Fruit fly (Drosophila melanogaster) whole organism, embryonic: ENCODE results near the gene mRpS18B.

ENCODE experiments used
- B-H2 ChIP-seq: fragments of 200-800 bp; sonication (Bioruptor generic); optimal IDR thresholded peaks from 2 replicates; lab custom pipeline; 2018; ENCODE audit warnings: missing biosample characterization, mild to moderate bottlenecking, missing genetic modification characterization
- CG10321 ChIP-seq: fragments of 200-800 bp; sonication (Bioruptor generic); IDR thresholded peaks from 2 replicates; pipeline ENCODE4 v1.3.6; 2022; ENCODE audit warnings: missing biosample characterization, missing genetic modification characterization
- CG11398 ChIP-seq: fragments of 200-800 bp; sonication (Bioruptor generic); optimal IDR thresholded peaks from 2 replicates; lab custom pipeline; 2016; ENCODE audit warnings: missing biosample characterization, missing genetic modification characterization
- CG11456 ChIP-seq: fragments of 200-800 bp; sonication (Bioruptor generic); IDR thresholded peaks from 3 replicates; pipeline ENCODE4 v1.3.6; 2022; ENCODE audit warnings: missing biosample characterization, missing genetic modification characterization
- CG12219 ChIP-seq: fragments of 200-800 bp; sonication (Bioruptor generic); optimal IDR thresholded peaks from 3 replicates; lab custom pipeline; 2018; ENCODE audit warnings: missing biosample characterization, mild to moderate bottlenecking, missing genetic modification characterization
- CG14667 ChIP-seq: fragments of 200-800 bp; sonication (Bioruptor generic); IDR thresholded peaks from 2 replicates; pipeline ENCODE4 v1.3.6; 2022; ENCODE audit warnings: missing biosample characterization, missing genetic modification characterization
- CG14965 ChIP-seq: fragments of 200-800 bp; sonication (Bioruptor generic); optimal IDR thresholded peaks from 2 replicates; lab custom pipeline; 2016; ENCODE audit warnings: missing biosample characterization, missing genetic modification characterization, borderline replicate concordance
- CG15269 ChIP-seq: fragments of 200-800 bp; sonication (Bioruptor generic); optimal IDR thresholded peaks from 2 replicates; lab custom pipeline; 2018; ENCODE audit warnings: missing biosample characterization, mild to moderate bottlenecking, missing genetic modification characterization, moderate library complexity
- CG15479 ChIP-seq: fragments of 200-800 bp; sonication (Bioruptor generic); optimal IDR thresholded peaks from 3 replicates; lab custom pipeline; 2019; ENCODE audit warnings: missing biosample characterization, mild to moderate bottlenecking, missing genetic modification characterization, moderate library complexity
- CG16813 ChIP-seq: fragments of 200-800 bp; sonication (Bioruptor generic); IDR thresholded peaks from 3 replicates; pipeline ENCODE4 v1.3.6; 2022; ENCODE audit warnings: missing biosample characterization, missing genetic modification characterization; ENCODE audit not compliant: partially characterized antibody
- CG17328 ChIP-seq: fragments of 200-800 bp; sonication (Bioruptor generic); IDR thresholded peaks from 2 replicates; pipeline ENCODE4 v1.3.6; 2022; ENCODE audit warnings: missing biosample characterization, missing genetic modification characterization
- CG18476 ChIP-seq: fragments of 200-800 bp; sonication (Bioruptor generic); optimal IDR thresholded peaks from 2 replicates; lab custom pipeline; 2016; ENCODE audit warnings: missing biosample characterization, mild to moderate bottlenecking, missing genetic modification characterization
- CG2678 ChIP-seq: fragments of 200-800 bp; sonication (Bioruptor generic); optimal IDR thresholded peaks from 3 replicates; lab custom pipeline; 2019; ENCODE audit warnings: missing biosample characterization, mild to moderate bottlenecking, missing genetic modification characterization, moderate library complexity
- CG32767 ChIP-seq: fragments of 200-800 bp; sonication (Bioruptor generic); IDR thresholded peaks from 2 replicates; pipeline ENCODE4 v1.3.6; 2022; ENCODE audit warnings: missing biosample characterization, missing genetic modification characterization
- CG4424 ChIP-seq: fragments of 200-800 bp; sonication (Bioruptor generic); optimal IDR thresholded peaks from 3 replicates; lab custom pipeline; 2016; ENCODE audit warnings: missing biosample characterization, missing genetic modification characterization
- CG6254 ChIP-seq: fragments of 200-800 bp; sonication (Bioruptor generic); optimal IDR thresholded peaks from 3 replicates; lab custom pipeline; 2017; ENCODE audit warnings: mild to moderate bottlenecking, missing biosample characterization, missing genetic modification reagents, missing genetic modification characterization
- CG8281 ChIP-seq: fragments of 200-800 bp; sonication (Bioruptor generic); optimal IDR thresholded peaks from 2 replicates; lab custom pipeline; 2018; ENCODE audit warnings: missing biosample characterization, mild to moderate bottlenecking, missing genetic modification characterization, moderate library complexity
- CrebB ChIP-seq: fragments of 200-800 bp; sonication (Bioruptor generic); optimal IDR thresholded peaks from 3 replicates; lab custom pipeline; 2018; ENCODE audit warnings: missing biosample characterization, mild to moderate bottlenecking, missing genetic modification characterization
- D ChIP-seq, 2 experiments: fragments of 200-800 bp in 1 of 2; fragments of >200 bp in 1 of 2; sonication (Bioruptor generic) in 1 of 2; optimal IDR thresholded peaks; 2 replicates in 1 of 2; 3 replicates in 1 of 2; lab custom pipeline; 2017; ENCODE audit warnings: mild to moderate bottlenecking in 1 of 2, missing biosample characterization in 1 of 2, missing genetic modification characterization in 1 of 2, missing genetic modification reagents in 1 of 2
- Eip74EF ChIP-seq, 2 experiments: fragments of 200-800 bp in 1 of 2; fragments of >200 bp in 1 of 2; sonication (Bioruptor generic) in 1 of 2; optimal IDR thresholded peaks; 2 replicates each; lab custom pipeline; 2017 to 2019; ENCODE audit warnings: missing biosample characterization in 2 of 2, missing genetic modification characterization in 2 of 2, mild to moderate bottlenecking in 1 of 2, moderate library complexity in 1 of 2
- GATAe ChIP-seq: fragments of 200-800 bp; sonication (Bioruptor generic); conservative IDR thresholded peaks from 2 replicates; pipeline ENCODE4 v1.3.6; 2022; ENCODE audit warnings: missing biosample characterization, missing genetic modification characterization
- Hey ChIP-seq: fragments of 200-800 bp; sonication (Bioruptor generic); optimal IDR thresholded peaks from 3 replicates; lab custom pipeline; 2018; ENCODE audit warnings: missing biosample characterization, mild to moderate bottlenecking, missing genetic modification characterization
- Hsf ChIP-seq: fragments of 200-800 bp; sonication (Bioruptor generic); optimal IDR thresholded peaks from 3 replicates; lab custom pipeline; 2016; ENCODE audit warnings: missing biosample characterization, missing genetic modification characterization
- Meics ChIP-seq: fragments of 200-800 bp; sonication (Bioruptor generic); optimal IDR thresholded peaks from 2 replicates; lab custom pipeline; 2017; ENCODE audit warnings: missing biosample characterization, mild to moderate bottlenecking, missing genetic modification characterization
- Myb ChIP-seq: fragments of 200-800 bp; sonication (Bioruptor generic); optimal IDR thresholded peaks from 2 replicates; lab custom pipeline; 2016; ENCODE audit warnings: missing biosample characterization, missing genetic modification characterization
- NfI ChIP-seq: fragments of 200-800 bp; sonication (Bioruptor generic); optimal IDR thresholded peaks from 3 replicates; lab custom pipeline; 2018; ENCODE audit warnings: missing biosample characterization, mild to moderate bottlenecking, missing genetic modification characterization, moderate library complexity
- Ptx1 ChIP-seq: fragments of 200-800 bp; sonication (Bioruptor generic); IDR thresholded peaks from 2 replicates; pipeline ENCODE4 v1.3.6; 2022; ENCODE audit warnings: missing biosample characterization, missing genetic modification characterization
- Rx ChIP-seq: fragments of 200-800 bp; sonication (Bioruptor generic); IDR thresholded peaks from 2 replicates; pipeline ENCODE4 v1.3.6; 2022; ENCODE audit warnings: missing biosample characterization, missing genetic modification characterization
- Ssrp ChIP-seq: fragments of 200-800 bp; sonication (Bioruptor generic); optimal IDR thresholded peaks from 2 replicates; lab custom pipeline; 2018; ENCODE audit warnings: missing biosample characterization, mild to moderate bottlenecking, missing genetic modification characterization, moderate library complexity
- ac ChIP-seq: fragments of 200-800 bp; sonication (Bioruptor generic); optimal IDR thresholded peaks from 3 replicates; lab custom pipeline; 2017; ENCODE audit warnings: missing biosample characterization, mild to moderate bottlenecking, missing genetic modification characterization
- bab2 ChIP-seq: fragments of 200-800 bp; sonication (Bioruptor generic); optimal IDR thresholded peaks from 2 replicates; lab custom pipeline; 2016; ENCODE audit warnings: missing biosample characterization, missing genetic modification characterization
- bowl ChIP-seq: fragments of 200-800 bp; sonication (Bioruptor generic); IDR thresholded peaks from 2 replicates; pipeline ENCODE4 v1.3.6; 2022; ENCODE audit warnings: missing biosample characterization, missing genetic modification characterization
- chn ChIP-seq: fragments of 200-800 bp; sonication (Bioruptor generic); optimal IDR thresholded peaks from 2 replicates; lab custom pipeline; 2016; ENCODE audit warnings: missing biosample characterization, missing genetic modification characterization
- emc ChIP-seq: fragments of 200-800 bp; sonication (Bioruptor generic); optimal IDR thresholded peaks from 2 replicates; lab custom pipeline; 2016; ENCODE audit warnings: missing biosample characterization, missing genetic modification characterization
- en ChIP-seq: fragments of 200-800 bp; sonication (Bioruptor generic); optimal IDR thresholded peaks from 2 replicates; lab custom pipeline; 2016; ENCODE audit warnings: missing biosample characterization, missing genetic modification characterization
- gce ChIP-seq: fragments of 200-800 bp; sonication (Bioruptor generic); IDR thresholded peaks from 3 replicates; pipeline ENCODE4 v1.3.6; 2022; ENCODE audit warnings: missing biosample characterization, missing genetic modification characterization
- gcm2 ChIP-seq: fragments of 200-800 bp; sonication (Bioruptor generic); optimal IDR thresholded peaks from 2 replicates; lab custom pipeline; 2016; ENCODE audit warnings: missing biosample characterization, missing genetic modification characterization
- klu ChIP-seq: fragments of 200-800 bp; sonication (Bioruptor generic); IDR thresholded peaks from 2 replicates; pipeline ENCODE4 v1.3.6; 2022; ENCODE audit warnings: missing biosample characterization, missing genetic modification characterization
- pum ChIP-seq: fragments of 200-800 bp; sonication (Bioruptor generic); optimal IDR thresholded peaks from 2 replicates; lab custom pipeline; 2016; ENCODE audit warnings: missing biosample characterization, missing genetic modification characterization
- sima ChIP-seq: fragments of 200-800 bp; sonication (Bioruptor generic); optimal IDR thresholded peaks from 2 replicates; lab custom pipeline; 2016; ENCODE audit warnings: missing biosample characterization, missing genetic modification characterization
- sna ChIP-seq: fragments of 200-800 bp; sonication (Bioruptor generic); IDR thresholded peaks from 2 replicates; pipeline ENCODE4 v1.3.6; 2022; ENCODE audit warnings: missing biosample characterization, missing genetic modification characterization; ENCODE audit not compliant: partially characterized antibody
- sob ChIP-seq: fragments of 200-800 bp; sonication (Bioruptor generic); IDR thresholded peaks from 2 replicates; pipeline ENCODE4 v1.3.6; 2022; ENCODE audit warnings: missing biosample characterization, missing genetic modification characterization
- sqz ChIP-seq: fragments of 200-800 bp; sonication (Bioruptor generic); optimal IDR thresholded peaks from 3 replicates; lab custom pipeline; 2018; ENCODE audit warnings: missing biosample characterization, mild to moderate bottlenecking, missing genetic modification characterization
- tio ChIP-seq: fragments of 200-800 bp; sonication (Bioruptor generic); optimal IDR thresholded peaks from 2 replicates; lab custom pipeline; 2017; ENCODE audit warnings: missing biosample characterization, missing genetic modification characterization, inconsistent platforms
- tup ChIP-seq: fragments of 200-800 bp; sonication (Bioruptor generic); optimal IDR thresholded peaks from 2 replicates; lab custom pipeline; 2016; ENCODE audit warnings: missing biosample characterization, mild to moderate bottlenecking, missing genetic modification characterization, moderate library complexity
- tx ChIP-seq: fragments of 200-800 bp; sonication (Bioruptor generic); optimal IDR thresholded peaks from 2 replicates; lab custom pipeline; 2016; ENCODE audit warnings: missing biosample characterization, missing genetic modification characterization
- vnd ChIP-seq: fragments of 200-800 bp; sonication (Bioruptor generic); IDR thresholded peaks from 3 replicates; pipeline ENCODE4 v1.3.6; 2022; ENCODE audit warnings: missing biosample characterization, missing genetic modification characterization; ENCODE audit not compliant: partially characterized antibody
- zf30C ChIP-seq: fragments of 200-800 bp; sonication (Bioruptor generic); optimal IDR thresholded peaks from 3 replicates; lab custom pipeline; 2018; ENCODE audit warnings: missing biosample characterization, mild to moderate bottlenecking, missing genetic modification characterization

Gene mRpS18B

DNA sequence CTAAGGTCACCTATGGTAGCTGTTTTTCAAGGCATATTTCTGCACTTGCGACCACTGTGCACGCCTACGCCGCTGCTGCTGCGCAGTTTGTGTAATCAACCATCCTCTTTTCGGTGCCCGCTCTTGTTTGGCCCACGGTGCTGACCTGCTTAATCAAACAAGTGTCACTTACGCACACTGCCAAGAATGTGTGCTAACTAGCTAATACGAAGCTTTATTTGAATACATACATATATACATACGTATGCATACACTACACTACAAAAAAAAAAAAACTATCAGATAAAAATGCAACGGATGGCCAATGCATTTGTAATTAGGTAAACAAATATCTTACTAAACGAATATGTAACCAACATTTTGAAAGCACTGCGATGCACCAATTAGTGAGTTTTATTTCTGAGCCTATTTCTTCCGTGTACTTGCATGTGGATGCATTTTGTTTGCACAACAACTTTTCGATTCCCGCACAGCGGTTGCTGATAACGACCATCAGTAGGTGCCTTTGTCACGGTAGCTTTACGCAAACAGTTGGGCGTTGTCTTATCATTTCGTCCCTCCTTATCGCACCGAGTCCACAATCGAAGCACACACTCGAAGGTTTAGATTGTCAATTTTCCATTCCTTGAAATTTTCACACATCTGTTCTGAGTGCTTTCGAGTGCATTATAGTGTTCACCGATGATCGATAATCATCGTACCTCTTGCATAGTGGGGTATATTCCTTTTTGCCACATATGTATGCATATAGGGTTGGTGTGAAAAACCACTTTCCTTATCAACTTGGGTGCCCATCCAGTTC is 10.6 kb downstream of the mRpS18B start:
- TF ChIP-seq sna = no peak
- TF ChIP-seq Ptx1 = peak; percentile 87
- peak in 1 of 2 experiments; percentile 91 for TF ChIP-seq Eip74EF (GFP tag; optimal IDR thresholded peaks at IDR 0.05; lab: Kevin White, UChicago)
- TF ChIP-seq CG12219 (GFP tag; lab: Kevin White, UChicago) = peak; percentile 78
- TF ChIP-seq sob = peak; percentile 74
- peak; percentile 73 for TF ChIP-seq Ssrp (tag; lab: Kevin White, UChicago)
- TF ChIP-seq NfI (GFP tag; lab: Kevin White, UChicago) = peak; percentile 78
- TF ChIP-seq tio (GFP tag; lab: Kevin White, UChicago) = peak; percentile 72
- TF ChIP-seq zf30C = peak; percentile 68
- peak; percentile 58 for TF ChIP-seq sima (GFP tag; lab: Kevin White, UChicago)
- TF ChIP-seq D (optimal IDR thresholded peaks at IDR 0.05; lab: Kevin White, UChicago) = no peak
- peak; percentile 83 for TF ChIP-seq D (GFP tag; optimal IDR thresholded peaks at IDR 0.05; lab: Kevin White, UChicago)
- peak; percentile 91 for TF ChIP-seq gce
- TF ChIP-seq CG14667 (GFP tag; lab: Robert Waterston, UW) = peak; percentile 82
- TF ChIP-seq GATAe (GFP tag; lab: Robert Waterston, UW) = peak; percentile 79
- peak; percentile 61 for TF ChIP-seq tup (GFP tag; lab: Kevin White, UChicago)
- TF ChIP-seq B-H2 = peak; percentile 37
- TF ChIP-seq CG15269 = peak; percentile 83
- TF ChIP-seq CG17328 (GFP tag; lab: Robert Waterston, UW) = peak; percentile 92
- peak; percentile 85 for TF ChIP-seq sqz (GFP tag; lab: Kevin White, UChicago)
- no peak; the same call in 1 of the 2 replicates for TF ChIP-seq CG32767 (GFP tag; lab: Robert Waterston, UW)
- TF ChIP-seq CG11398 (GFP tag; lab: Kevin White, UChicago) = peak; percentile 78
- TF ChIP-seq CrebB (tag; lab: Kevin White, UChicago) = peak; percentile 75
- TF ChIP-seq chn (GFP tag; lab: Kevin White, UChicago) = peak; percentile 71
- peak; percentile 84 for TF ChIP-seq Meics (GFP tag; lab: Kevin White, UChicago)
- peak; percentile 57; the same call in 1 of the 2 replicates for TF ChIP-seq CG10321
- peak; percentile 87 for TF ChIP-seq CG2678 (tag; lab: Kevin White, UChicago)
- TF ChIP-seq CG8281 (tag; lab: Kevin White, UChicago) = peak; percentile 61
- peak; percentile 88 for TF ChIP-seq CG11456 (GFP tag; lab: Robert Waterston, UW)
- TF ChIP-seq tx (GFP tag; lab: Kevin White, UChicago) = peak; percentile 74
- no peak for TF ChIP-seq CG16813
- TF ChIP-seq CG4424 (GFP tag; lab: Kevin White, UChicago) = peak; percentile 77
- peak; percentile 77 for TF ChIP-seq CG18476 (GFP tag; lab: Kevin White, UChicago)
- peak; percentile 85 for TF ChIP-seq bab2 (GFP tag; lab: Kevin White, UChicago)
- peak; percentile 89 for TF ChIP-seq CG15479
- TF ChIP-seq pum (GFP tag; lab: Kevin White, UChicago) = peak; percentile 84
- peak; percentile 72 for TF ChIP-seq CG6254 (GFP tag; lab: Kevin White, UChicago)
- peak; percentile 83 for TF ChIP-seq Hsf
- TF ChIP-seq gcm2 (GFP tag; lab: Kevin White, UChicago) = peak; percentile 84
- peak; percentile 85 for TF ChIP-seq en (GFP tag; lab: Kevin White, UChicago)
- TF ChIP-seq Hey (tag; lab: Kevin White, UChicago) = peak; percentile 27
- peak; percentile 89 for TF ChIP-seq Rx
- TF ChIP-seq klu = peak; percentile 42; the same call in 1 of the 2 replicates
- peak; percentile 33 for TF ChIP-seq ac (GFP tag; lab: Kevin White, UChicago)
- peak; percentile 53 for TF ChIP-seq Myb (GFP tag; lab: Kevin White, UChicago)
- TF ChIP-seq CG14965 (GFP tag; lab: Kevin White, UChicago) = peak; percentile 32
- peak; percentile 48; the same call in 2 of the 3 replicates for TF ChIP-seq vnd (GFP tag; lab: Robert Waterston, UW)
- TF ChIP-seq emc (GFP tag; lab: Kevin White, UChicago) = peak; percentile 32
- peak; percentile 62 for TF ChIP-seq bowl (GFP tag; lab: Robert Waterston, UW)
